Fruit fly (Drosophila melanogaster) whole organism, larva: ENCODE data around the gene GstD4.

Experiments
- noc ChIP-seq: fragments of 200-800 bp; sonication (Bioruptor generic); optimal IDR thresholded peaks from 3 replicates; lab custom pipeline; 2019; ENCODE audit warnings: missing biosample characterization, mild to moderate bottlenecking, missing genetic modification characterization, moderate library complexity

Gene GstD4

DNA sequence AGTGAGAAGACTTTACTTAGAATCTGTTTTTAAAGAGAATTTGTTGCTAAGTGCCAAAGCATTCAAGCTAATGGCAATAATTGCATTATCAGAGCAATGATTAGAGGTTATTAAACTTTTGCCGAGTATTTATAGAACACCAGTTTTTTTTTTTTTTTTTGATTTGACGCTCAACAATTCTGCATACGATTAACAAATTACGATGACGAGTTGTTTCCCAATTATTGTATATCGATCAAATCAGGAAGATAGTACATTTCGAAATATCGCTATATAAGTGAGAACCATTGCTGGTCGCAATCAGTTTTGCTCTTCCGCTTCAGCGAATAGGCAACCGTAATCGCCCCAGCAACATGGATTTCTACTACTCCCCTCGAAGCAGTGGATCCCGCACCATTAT, at the start of gene GstD4:
GstD4 (plus strand) TSS at position 301 of the 400 bp plus-strand sequence.
- no peak for TF ChIP-seq noc (tag; lab: Kevin White, UChicago)

DNA sequence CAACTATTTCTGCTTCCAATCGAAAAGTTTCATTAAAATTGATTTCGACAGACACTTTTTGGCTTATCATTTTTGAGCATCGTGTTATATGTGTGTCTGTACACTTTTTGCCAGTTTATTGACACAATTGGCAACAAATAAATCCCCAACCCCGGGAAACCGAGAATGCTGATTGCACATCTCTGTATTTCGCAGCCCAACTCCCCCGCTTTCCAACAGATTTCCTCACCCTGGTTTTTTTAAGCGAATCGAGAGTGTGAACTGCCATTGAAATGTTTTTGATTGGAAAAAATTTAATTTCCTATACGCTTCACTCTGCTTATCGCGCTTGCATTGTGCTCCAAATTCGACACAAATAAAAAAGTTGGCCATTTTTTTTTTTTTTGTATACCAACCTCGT, 47.0 kb upstream of the GstD4 start:
- TF ChIP-seq noc (tag; lab: Kevin White, UChicago): no peak

DNA sequence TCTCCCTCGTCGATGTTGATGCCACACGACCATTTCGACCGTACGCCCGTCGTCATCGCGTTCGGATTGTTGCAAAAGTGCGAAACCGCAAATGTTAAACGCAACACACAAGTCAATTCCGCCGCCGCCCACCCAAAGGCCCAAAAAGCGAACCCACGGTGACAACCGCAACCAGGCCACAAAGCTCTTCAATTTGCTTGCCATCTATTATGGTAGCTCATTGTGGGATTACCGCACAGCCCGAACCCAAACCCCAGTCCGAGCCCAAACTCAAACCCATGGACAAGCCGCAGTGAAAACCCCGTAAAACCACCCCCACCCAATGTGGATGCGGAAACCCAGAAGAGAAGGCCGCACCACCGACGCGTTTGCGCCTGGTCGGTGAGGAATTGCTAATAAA, 44.1 kb upstream of the GstD4 start:
- no peak for TF ChIP-seq noc (tag; lab: Kevin White, UChicago)

DNA sequence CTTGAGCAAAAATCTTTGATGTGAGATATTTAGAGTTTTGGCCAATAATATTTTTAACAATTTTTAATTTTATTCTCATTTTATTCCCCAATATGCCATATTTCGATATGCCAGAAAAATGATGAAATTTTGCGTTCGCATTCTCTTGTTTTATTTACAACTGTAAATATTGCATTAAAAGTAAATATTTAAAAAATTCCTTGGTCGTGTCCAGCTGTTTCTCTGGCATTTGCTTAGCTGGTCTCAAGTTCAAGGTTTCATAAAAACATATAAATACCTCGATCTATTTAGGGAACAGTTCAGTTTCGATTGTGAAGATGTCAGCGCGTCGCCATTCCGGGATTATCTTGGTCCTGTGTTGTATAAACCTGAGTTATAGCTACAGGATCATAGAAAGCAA, 32.5 kb upstream of the GstD4 start, which contains the start of gene Sgsf:
Sgsf (plus strand) TSS at position 301 of the 400 bp plus-strand sequence.
- TF ChIP-seq noc (tag; lab: Kevin White, UChicago): no peak

DNA sequence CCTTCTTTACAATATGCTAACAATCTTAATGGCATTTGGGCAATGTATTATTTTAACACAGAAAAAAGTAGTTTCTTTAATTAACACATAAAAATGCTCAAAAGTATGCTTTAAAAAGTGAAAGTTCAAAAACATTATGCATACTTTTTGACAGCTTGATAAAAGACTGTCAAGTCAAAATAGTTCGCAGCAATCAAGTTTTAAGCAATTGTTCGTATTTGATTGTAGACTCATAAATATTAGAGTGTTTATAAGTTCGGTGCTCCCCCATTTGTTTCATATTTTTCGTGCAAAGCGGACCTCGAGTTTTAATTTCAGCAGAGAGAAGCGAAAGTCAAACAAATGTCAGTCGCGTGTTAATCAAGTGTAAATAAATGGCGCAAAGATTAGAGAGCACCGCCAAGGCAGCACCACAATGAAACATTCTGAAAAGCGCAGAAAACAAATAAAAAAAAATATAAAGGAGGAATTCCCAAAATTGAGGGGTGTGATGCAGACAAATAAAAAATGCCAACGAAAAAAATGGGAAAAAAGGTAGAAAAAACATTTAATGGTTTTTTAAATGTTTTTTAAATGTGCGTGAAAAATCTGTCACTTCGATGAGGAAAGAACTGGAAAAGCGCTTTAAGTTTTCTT, 28.9 kb upstream of the GstD4 start:
- TF ChIP-seq noc (tag; lab: Kevin White, UChicago): no peak

DNA sequence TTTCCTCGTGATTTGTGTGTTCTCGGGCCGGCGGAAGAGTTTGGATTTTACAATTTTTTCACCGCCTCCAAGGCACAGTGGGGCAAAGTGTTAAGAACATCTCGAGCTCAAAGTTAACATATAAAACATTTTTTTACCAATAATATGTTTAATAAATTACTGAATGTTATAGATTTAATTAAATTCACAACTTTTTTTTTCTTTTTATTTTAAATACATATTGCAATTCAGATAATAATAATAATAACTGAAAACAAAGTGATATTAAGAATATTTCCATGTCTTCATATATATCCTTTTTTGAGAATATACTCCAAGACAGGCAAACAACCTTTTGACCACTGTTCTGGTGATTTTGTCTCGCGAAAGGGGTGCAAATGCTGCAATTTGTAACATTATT, 27.9 kb upstream of the GstD4 start:
- no peak for TF ChIP-seq noc (tag; lab: Kevin White, UChicago)

DNA sequence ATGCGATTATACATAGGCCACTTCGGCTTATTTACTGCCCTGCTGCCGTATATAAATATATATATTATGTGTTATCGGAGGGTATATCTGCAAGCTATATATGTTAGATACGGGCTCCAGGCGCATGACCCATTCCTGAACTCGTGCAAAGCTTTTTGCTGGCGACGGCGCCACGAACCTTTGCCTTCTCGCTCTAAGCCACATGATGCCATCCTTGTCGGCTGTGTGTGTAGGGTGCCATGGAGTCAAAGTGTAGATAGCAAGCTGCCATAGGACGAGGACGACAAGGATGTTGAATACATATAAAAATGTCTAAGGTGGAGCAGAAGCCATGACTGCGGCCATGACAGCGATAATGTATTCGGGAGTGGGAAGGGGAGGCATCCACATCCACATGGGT, 26.2 kb upstream of the GstD4 start:
- no peak for TF ChIP-seq noc (tag; lab: Kevin White, UChicago)

DNA sequence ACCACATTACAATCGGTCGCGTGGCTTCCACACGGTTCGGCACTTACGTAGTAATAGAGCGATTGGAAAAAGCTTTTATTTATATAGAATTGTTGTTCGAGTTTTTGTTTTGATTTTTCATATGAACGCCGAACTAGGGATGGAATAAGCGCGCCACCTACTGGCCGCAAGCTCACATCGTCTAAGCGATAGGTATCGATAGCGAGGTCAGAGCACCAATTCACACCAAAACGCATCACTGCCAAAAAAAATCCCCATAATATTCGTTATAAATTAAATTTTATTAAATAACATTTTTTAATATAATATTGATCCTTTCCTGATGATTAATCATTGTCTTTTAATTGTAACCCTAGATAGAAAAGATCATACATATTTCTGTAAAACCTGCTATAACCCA, 23.4 kb upstream of the GstD4 start, which contains the start of gene CG10038:
CG10038 (minus strand) TSS at position 148 of the 400 bp plus-strand sequence.
- TF ChIP-seq noc (tag; lab: Kevin White, UChicago): no peak

DNA sequence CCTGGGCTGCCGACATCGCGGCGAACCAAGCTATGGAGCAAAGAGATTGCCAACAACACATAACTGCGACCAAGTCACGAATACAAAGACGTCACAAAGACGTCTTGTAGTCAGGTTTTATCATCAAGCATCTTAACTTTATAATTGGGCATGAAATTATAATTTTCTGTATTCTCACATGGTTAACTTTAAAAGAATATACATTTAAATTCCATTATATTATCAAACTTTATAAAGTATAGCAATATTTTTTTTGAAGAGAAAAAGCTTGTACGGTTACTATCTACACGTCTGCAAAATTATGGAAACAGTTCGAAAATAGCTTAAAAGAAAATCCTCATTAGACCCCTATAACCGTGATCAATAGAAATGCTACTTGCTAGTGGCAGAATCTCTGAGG, 21.9 kb upstream of the GstD4 start, which contains the start of gene CG10041:
CG10041 (minus strand) TSS at position 101 of the 400 bp plus-strand sequence.
- TF ChIP-seq noc (tag; lab: Kevin White, UChicago): no peak

DNA sequence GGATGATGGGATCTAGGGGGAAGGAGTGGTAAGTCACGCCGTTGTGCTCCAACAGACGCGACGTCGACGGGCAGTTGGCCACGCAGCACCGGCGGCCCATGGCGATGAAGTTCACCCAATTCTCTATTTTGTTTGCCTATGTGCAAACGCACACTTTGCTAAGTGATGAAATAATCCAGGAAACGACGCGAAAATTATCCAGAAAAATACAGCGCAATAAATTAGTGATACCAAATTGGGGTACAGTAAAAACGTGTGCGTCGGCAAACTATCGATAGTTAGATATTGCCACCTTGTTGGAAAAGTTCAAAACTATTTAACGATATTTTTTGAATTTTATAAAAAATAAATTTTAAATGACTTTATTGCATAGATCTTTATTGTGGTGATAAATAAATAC, 17.9 kb upstream of the GstD4 start, which contains the start of gene MBD-R2:
MBD-R2 (minus strand) TSS at position 222 of the 400 bp plus-strand sequence.
- no peak for TF ChIP-seq noc (tag; lab: Kevin White, UChicago)

DNA sequence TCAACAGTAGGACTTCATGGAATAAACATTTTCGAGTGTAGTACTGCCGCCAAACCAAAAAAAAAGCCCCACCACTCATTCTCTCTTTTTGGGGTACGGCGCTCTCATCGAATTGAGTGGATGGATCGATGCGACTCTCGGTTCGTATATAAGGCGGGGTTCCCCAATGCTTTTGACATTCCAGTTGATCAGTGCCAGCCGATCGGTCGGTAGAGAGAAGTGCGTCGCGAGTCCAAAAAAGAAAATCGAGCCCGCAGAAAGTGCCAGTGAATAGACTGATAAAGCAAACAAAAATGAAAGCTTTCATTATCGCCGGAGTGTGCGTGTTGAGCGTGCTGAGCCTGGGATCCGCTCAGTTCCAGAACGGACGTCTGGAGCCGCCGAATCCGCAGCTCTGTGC, 14.1 kb upstream of the GstD4 start, which contains the start of gene CG4115:
CG4115 (plus strand) TSS at position 172 of the 400 bp plus-strand sequence.
- no peak for TF ChIP-seq noc (tag; lab: Kevin White, UChicago)

DNA sequence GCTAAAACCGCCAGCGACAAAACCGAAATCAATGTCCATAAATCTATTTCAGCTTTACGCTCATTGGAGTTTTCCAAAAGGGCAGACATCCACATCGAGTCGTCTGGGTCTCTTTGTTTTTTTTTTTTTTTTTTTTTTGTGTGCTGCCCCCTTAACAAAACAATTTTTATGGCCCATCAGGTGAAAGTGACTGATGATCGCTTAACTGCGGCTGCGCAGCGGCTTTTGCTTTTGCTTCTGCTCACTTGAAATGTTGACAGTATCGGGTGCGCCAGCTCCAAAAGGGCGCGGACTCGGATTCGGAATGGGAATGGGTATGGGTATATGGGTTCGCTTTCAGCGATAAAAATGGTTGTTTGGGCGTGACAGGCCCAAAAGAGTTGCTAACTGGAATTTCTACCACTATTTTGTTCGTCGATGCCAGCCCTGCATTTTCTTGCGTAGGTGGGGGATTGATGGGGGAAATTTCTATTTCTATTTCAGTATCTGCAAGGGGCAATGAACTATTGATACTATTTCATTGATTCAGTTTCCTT, 11.9 kb upstream of the GstD4 start:
- TF ChIP-seq noc (tag; lab: Kevin White, UChicago): no peak

DNA sequence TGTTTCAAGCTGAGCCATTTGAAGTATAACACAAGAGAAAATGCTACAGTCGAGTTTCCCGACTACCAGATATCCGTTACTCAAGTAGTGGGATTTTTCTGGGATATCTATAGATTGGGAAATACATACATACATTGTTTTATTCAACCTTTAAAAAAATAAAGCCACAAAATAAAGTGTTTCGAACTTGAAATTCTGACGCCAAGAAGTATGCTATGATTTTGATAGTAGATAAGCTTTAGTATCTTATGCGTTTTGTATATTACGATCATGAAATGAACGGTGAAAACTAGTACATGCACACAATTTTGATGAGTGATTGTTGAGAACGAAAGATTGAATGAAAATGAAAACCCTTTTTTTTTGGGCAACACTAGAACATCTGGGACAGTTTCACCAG, 10.4 kb upstream of the GstD4 start:
- no peak for TF ChIP-seq noc (tag; lab: Kevin White, UChicago)

DNA sequence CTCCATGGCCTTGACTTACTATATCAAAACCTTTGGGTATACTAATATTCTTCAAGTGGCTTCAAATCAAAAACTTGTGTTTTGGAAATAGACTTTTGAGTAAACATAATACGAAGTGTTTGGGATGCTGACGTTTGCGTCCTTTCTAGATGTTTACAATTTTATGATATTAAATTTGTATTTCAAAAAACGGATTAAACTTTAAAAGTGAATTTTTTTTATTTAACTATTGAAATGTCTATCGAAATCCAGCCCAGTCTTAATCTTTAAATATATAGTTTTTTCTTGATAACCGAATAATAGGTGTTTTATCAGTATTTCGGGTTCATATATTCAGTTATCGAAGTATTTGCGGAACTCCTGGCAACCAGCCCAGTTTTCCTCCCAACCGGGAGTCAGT, 9.3 kb upstream of the GstD4 start, which contains the start of gene Tim17a1:
Tim17a1 (minus strand) TSS at position 101 of the 400 bp plus-strand sequence.
- TF ChIP-seq noc (tag; lab: Kevin White, UChicago): no peak

DNA sequence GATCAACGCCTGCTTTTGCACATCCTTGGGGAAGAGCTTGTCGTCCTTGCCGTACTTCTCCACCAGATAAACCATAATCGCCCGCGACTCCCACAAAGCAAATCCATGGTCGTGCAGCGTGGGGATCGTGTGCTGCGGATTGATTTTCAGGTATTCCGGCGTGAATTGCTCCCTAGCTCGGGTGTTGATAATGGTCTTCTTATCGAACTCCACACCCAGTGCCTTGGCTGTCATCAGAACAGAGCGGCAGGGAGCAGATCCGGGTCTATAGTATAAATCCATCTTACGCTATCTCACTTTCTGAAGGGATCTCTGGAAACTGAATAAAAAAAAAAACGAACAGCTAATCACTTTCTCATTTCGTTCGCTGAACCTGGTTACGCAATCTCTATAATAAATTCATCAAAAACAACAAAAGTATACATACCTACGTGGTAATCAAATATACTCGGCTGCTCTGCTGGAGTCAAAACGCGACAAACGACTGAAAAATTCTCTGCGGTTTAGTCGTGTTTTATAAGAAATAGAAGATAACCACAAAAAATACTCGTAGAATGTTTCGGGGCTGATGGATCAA, 8.5 kb upstream of the GstD4 start, which contains the start of gene GstD10:
GstD10 (minus strand) TSS at position 472 of the 577 bp plus-strand sequence.
- TF ChIP-seq noc (tag; lab: Kevin White, UChicago): peak; percentile 46

DNA sequence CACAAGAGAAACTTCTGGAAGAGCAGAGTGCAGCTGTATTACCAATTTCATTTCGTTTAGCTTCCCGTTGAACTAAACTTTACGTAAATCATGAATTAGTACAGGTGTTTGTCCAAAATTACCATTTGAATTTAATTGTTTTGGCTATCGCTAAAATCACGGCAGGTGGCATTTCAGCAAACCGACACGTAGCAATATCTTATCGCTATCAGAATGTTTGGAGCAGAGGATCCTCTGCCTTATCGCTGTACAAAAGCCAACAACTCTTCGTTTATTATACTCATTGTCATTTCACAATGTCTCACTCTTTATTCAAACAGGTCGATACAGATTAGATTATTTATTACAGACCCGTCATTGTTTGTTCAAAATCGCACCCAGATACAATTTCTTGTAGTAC, 8.0 kb upstream of the GstD4 start:
- no peak for TF ChIP-seq noc (tag; lab: Kevin White, UChicago)
